Worm (Caenorhabditis elegans) whole organism, mixed stage, embryonic: Measurements from ENCODE around the gene rab-28.

ENCODE experiments used
- blmp-1 ChIP-seq: fragments of 150-350 bp; optimal IDR thresholded peaks from 2 replicates; lab custom pipeline; 2014; ENCODE audit warnings: missing biosample characterization, missing genetic modification characterization
- mep-1 ChIP-seq: fragments of 150-350 bp; optimal IDR thresholded peaks from 2 replicates; lab custom pipeline; 2017; ENCODE audit warnings: missing biosample characterization, missing genetic modification reagents, missing genetic modification characterization, inconsistent platforms
- nhr-12 ChIP-seq: fragments of 150-350 bp; optimal IDR thresholded peaks from 2 replicates; lab custom pipeline; 2014; ENCODE audit warnings: missing biosample characterization, missing genetic modification characterization
- nhr-28 ChIP-seq: fragments of 150-350 bp; optimal IDR thresholded peaks from 2 replicates; lab custom pipeline; 2014; ENCODE audit warnings: missing biosample characterization, missing genetic modification characterization
- pha-4 ChIP-seq: fragments of 150-350 bp; optimal IDR thresholded peaks from 2 replicates; lab custom pipeline; 2018; ENCODE audit warnings: missing biosample characterization, missing genetic modification reagents, missing genetic modification characterization
- unc-62 ChIP-seq: fragments of 150-350 bp; optimal IDR thresholded peaks from 2 replicates; lab custom pipeline; 2014; ENCODE audit warnings: missing biosample characterization, missing genetic modification reagents, missing genetic modification characterization

DNA sequence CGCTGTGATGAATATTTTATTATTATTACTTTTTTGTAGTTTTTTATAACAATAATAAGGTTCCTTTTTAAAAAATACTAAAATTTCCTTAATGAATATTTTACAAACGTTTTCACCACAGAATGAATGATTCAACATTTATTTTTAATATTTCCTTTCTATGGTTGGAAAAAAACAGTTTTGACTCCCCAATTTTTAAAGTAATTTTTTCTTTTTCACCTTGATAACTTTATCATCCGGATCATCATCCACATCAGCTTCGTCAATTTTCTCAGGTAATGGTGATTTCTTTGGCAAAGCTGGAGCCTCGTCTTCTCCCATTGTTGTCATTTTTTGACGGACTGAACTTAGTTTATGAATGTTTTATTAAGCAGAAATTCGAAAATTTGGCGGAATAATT, at the start of gene rab-28:
- TF ChIP-seq nhr-28 (tag; lab: Kevin White, UChicago) = no peak
- no peak for TF ChIP-seq blmp-1 (tag; lab: Kevin White, UChicago)
- no peak for TF ChIP-seq mep-1 (tag; lab: Kevin White, UChicago)
- TF ChIP-seq nhr-12 (tag; lab: Kevin White, UChicago) = no peak
- no peak for TF ChIP-seq pha-4 (tag; lab: Kevin White, UChicago)
- no peak for TF ChIP-seq unc-62 (GFP tag; lab: Kevin White, UChicago)
